Fruit fly (Drosophila melanogaster) whole organism, adult: ENCODE data around the gene Ugt316A1.

Experiments
- CG11617 ChIP-seq: fragments of 200-800 bp; sonication (Bioruptor generic); optimal IDR thresholded peaks from 2 replicates; lab custom pipeline; 2017; ENCODE audit warnings: mild to moderate bottlenecking, missing biosample characterization, missing genetic modification reagents, missing genetic modification characterization
- CG12768 ChIP-seq: fragments of 200-800 bp; sonication (Bioruptor generic); optimal IDR thresholded peaks from 2 replicates; lab custom pipeline; 2017; ENCODE audit warnings: missing biosample characterization, missing genetic modification characterization, mild to moderate bottlenecking, moderate library complexity, missing genetic modification reagents
- CG14711 ChIP-seq: fragments of 200-800 bp; sonication (Bioruptor generic); optimal IDR thresholded peaks from 2 replicates; lab custom pipeline; 2018; ENCODE audit warnings: missing biosample characterization, mild to moderate bottlenecking, missing genetic modification characterization, moderate library complexity
- CG1620 ChIP-seq: fragments of 200-800 bp; sonication (Bioruptor generic); optimal IDR thresholded peaks from 2 replicates; lab custom pipeline; 2016; ENCODE audit warnings: missing biosample characterization, missing genetic modification characterization
- CG33017 ChIP-seq: fragments of 200-800 bp; sonication (Bioruptor generic); optimal IDR thresholded peaks from 2 replicates; lab custom pipeline; 2018; ENCODE audit warnings: missing biosample characterization, mild to moderate bottlenecking, missing genetic modification characterization, moderate library complexity
- CG5204 ChIP-seq: fragments of 200-800 bp; sonication (Bioruptor generic); optimal IDR thresholded peaks from 2 replicates; lab custom pipeline; 2016; ENCODE audit warnings: missing biosample characterization, missing genetic modification characterization
- CG7045 ChIP-seq: fragments of 200-800 bp; sonication (Bioruptor generic); optimal IDR thresholded peaks from 2 replicates; lab custom pipeline; 2017; ENCODE audit warnings: missing biosample characterization, mild to moderate bottlenecking, missing genetic modification characterization
- CG7101 ChIP-seq: fragments of 200-800 bp; sonication (Bioruptor generic); optimal IDR thresholded peaks from 2 replicates; lab custom pipeline; 2018; ENCODE audit warnings: missing biosample characterization, mild to moderate bottlenecking, missing genetic modification characterization, moderate library complexity
- Clk ChIP-seq: fragments of 200-800 bp; sonication (Bioruptor generic); optimal IDR thresholded peaks from 2 replicates; lab custom pipeline; 2017; ENCODE audit warnings: missing biosample characterization, missing genetic modification characterization
- Crg-1 ChIP-seq: fragments of 200-800 bp; sonication (Bioruptor generic); optimal IDR thresholded peaks from 2 replicates; lab custom pipeline; 2016; ENCODE audit warnings: missing biosample characterization, missing genetic modification characterization
- Hr96 ChIP-seq: fragments of 200-800 bp; sonication (Bioruptor generic); optimal IDR thresholded peaks from 2 replicates; lab custom pipeline; 2016; ENCODE audit warnings: missing biosample characterization, missing genetic modification characterization
- Mnt ChIP-seq: fragments of 200-800 bp; sonication (Bioruptor generic); optimal IDR thresholded peaks from 2 replicates; lab custom pipeline; 2016; ENCODE audit warnings: missing biosample characterization, mild to moderate bottlenecking, missing genetic modification characterization
- bab1 ChIP-seq: fragments of 200-800 bp; sonication (Bioruptor generic); optimal IDR thresholded peaks from 3 replicates; lab custom pipeline; 2019; ENCODE audit warnings: missing biosample characterization, mild to moderate bottlenecking, missing genetic modification characterization, moderate library complexity
- cic ChIP-seq: fragments of 200-800 bp; sonication (Bioruptor generic); optimal IDR thresholded peaks from 2 replicates; lab custom pipeline; 2017; ENCODE audit warnings: missing biosample characterization, mild to moderate bottlenecking, missing genetic modification characterization, moderate library complexity
- cnc ChIP-seq, 2 experiments: fragments of >200 bp; optimal IDR thresholded peaks; 2 replicates each; lab custom pipeline; 2017
- kay ChIP-seq: fragments of 200-800 bp; sonication (Bioruptor generic); peaks from one replicate; lab custom pipeline; 2016; ENCODE audit warnings: missing biosample characterization, missing genetic modification characterization, borderline replicate concordance
- ovo ChIP-seq: fragments of 200-800 bp; sonication (Bioruptor generic); optimal IDR thresholded peaks from 2 replicates; lab custom pipeline; 2016; ENCODE audit warnings: missing biosample characterization, missing genetic modification characterization
- pad ChIP-seq: fragments of 200-800 bp; sonication (Bioruptor generic); optimal IDR thresholded peaks from 3 replicates; lab custom pipeline; 2017; ENCODE audit warnings: missing biosample characterization, missing genetic modification characterization, mild to moderate bottlenecking, moderate library complexity, missing genetic modification reagents
- tj ChIP-seq: fragments of 200-800 bp; sonication (Bioruptor generic); optimal IDR thresholded peaks from 3 replicates; lab custom pipeline; 2017; ENCODE audit warnings: missing biosample characterization, mild to moderate bottlenecking, missing genetic modification characterization, moderate library complexity
- toe ChIP-seq: fragments of 200-800 bp; sonication (Bioruptor generic); optimal IDR thresholded peaks from 2 replicates; lab custom pipeline; 2016; ENCODE audit warnings: missing biosample characterization, missing genetic modification characterization

Ugt316A1 gene

DNA sequence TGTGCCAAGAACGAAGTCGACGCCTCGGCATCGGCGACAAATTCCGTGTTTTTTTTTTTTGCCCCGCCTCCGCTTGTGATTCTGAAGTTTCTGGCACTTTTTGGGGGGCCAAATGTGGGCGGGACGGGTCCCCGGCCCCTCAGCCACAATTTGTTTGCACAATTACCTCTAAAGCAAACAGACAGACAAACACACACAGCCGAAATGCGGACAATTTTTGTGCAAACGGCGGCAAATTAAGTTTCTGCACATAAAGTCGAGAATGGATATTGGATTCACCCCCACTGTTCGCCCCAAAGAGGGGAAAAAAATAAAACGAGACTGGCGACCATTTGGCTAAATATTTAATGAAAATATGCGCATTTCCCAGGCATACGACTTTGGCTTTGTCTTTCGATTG is 42.1 kb downstream of the Ugt316A1 start:
- TF ChIP-seq tj (GFP tag; lab: Kevin White, UChicago) (peak; percentile 78), pad (GFP tag; lab: Kevin White, UChicago) (no peak)

DNA sequence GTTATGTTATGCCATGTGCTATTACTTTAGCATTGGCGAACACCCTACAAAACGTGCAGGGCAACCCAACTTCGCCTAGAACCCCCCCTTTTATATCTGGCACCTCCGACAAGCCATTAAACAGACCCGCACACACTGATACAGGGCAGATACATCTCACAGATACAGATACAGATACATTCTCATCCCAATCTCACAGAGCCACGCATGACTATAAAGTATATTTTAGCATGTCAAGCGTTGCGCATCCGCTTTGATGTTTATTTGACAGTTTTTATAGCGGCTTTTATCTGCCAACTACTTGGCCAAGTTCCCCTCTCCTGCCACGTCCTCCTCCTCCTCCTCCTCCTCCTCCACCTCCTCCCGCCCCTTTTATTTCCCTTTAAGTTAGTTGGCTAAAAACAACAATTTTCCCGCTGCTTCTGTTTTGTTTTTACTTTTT is 43.3 kb downstream of the Ugt316A1 start:
- no peak for TF ChIP-seq kay (GFP tag; lab: Kevin White, UChicago)
- TF ChIP-seq cnc (optimal IDR thresholded peaks at IDR 0.05; lab: Kevin White, UChicago), result no peak
- TF ChIP-seq Clk, result no peak
- TF ChIP-seq bab1, result no peak
- TF ChIP-seq CG7101 (tag; lab: Kevin White, UChicago), result no peak
- TF ChIP-seq CG12768, result no peak
- no peak for TF ChIP-seq Crg-1
- no peak for TF ChIP-seq ovo
- no peak for TF ChIP-seq CG7045 (GFP tag; lab: Kevin White, UChicago)
- TF ChIP-seq pad (GFP tag; lab: Kevin White, UChicago), result no peak
- TF ChIP-seq CG33017 (tag; lab: Kevin White, UChicago), result no peak
- TF ChIP-seq toe (GFP tag; lab: Kevin White, UChicago), result no peak
- no peak for TF ChIP-seq Mnt
- TF ChIP-seq CG5204 (GFP tag; lab: Kevin White, UChicago), result no peak

DNA sequence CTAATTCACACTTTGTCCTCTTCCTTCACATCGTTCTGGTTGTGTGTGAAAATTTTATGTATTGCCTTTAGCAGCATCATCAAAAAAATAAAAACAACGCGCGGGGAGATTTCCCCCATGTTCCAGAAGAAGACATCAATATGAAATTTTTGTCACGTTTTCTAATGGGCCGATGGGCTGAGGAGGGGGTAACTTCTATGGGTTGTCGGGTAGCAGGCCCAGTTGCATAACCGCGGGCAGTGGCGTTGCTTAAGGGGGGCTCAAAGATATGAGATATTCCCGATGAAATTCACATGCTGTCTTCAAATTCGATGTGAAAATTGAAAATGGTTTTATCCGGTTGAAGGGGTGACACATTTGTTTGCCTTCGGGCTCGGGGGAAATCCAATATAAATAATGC is 44.2 kb downstream of the Ugt316A1 start:
- TF ChIP-seq CG11617 (GFP tag; lab: Kevin White, UChicago) (no peak), cnc (optimal IDR thresholded peaks at IDR 0.05; lab: Kevin White, UChicago) (no peak), tj (GFP tag; lab: Kevin White, UChicago) (peak; percentile 12), pad (GFP tag; lab: Kevin White, UChicago) (no peak), kay (GFP tag; lab: Kevin White, UChicago) (no peak)

DNA sequence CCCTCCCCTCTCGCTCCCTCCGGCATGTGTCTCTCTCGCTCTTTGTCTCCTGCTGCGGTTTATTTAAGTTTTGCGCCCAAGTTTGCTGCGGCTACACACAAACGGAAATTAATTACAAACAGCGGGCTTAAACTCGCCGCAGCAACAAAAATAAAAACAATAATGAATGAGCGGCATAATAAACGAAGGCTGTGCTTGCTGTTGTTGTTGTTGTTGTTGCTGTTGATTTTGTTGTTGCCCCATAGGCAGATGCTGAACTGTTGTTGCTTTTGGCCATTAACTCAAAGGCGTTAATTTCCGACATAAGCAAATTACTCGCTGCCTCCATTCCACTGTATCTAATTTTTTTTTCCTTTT is 45.8 kb downstream of the Ugt316A1 start:
- TF ChIP-seq cic (GFP tag; lab: Kevin White, UChicago) (no peak), CG33017 (tag; lab: Kevin White, UChicago) (no peak), CG1620 (GFP tag; lab: Kevin White, UChicago) (no peak), CG14711 (tag; lab: Kevin White, UChicago) (no peak), bab1 (no peak), toe (GFP tag; lab: Kevin White, UChicago) (no peak), kay (GFP tag; lab: Kevin White, UChicago) (no peak), Mnt (no peak), Clk (no peak), CG5204 (GFP tag; lab: Kevin White, UChicago) (no peak), Hr96 (GFP tag; lab: Kevin White, UChicago) (no peak), Crg-1 (no peak), CG12768 (no peak), ovo (no peak), cnc (optimal IDR thresholded peaks at IDR 0.05; lab: Kevin White, UChicago) (no peak)

DNA sequence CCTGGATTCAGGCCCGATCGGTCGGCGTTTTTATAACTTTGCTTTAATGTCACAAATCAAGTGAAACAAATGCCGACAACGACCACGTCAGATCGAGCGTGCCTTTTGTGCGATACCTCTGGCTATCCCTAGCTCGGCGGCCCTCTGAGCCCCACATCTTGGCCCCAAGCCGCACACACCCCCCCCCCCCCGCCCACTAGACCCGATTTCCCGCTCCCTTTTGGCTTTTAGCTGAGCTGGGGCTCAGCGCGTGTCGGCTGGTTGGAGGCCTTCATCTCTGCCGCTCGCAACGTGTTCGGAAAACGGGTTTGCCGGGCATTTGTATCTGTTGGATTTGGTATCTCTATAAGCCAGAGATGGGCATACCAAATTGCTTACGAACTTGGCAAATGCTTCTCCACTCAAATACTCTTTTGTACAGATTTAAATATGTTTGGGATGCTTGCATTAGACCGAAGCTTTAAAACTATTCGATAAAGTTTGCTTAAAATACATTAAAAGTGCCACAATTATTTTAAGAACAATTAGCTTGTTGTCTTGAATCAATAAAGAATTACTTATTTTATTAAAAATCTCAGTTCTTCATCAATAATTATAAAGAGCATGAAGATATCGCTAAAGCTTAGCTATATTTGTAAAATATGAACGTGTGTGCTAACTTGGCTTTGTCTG is 46.3 kb downstream of the Ugt316A1 start:
- TF ChIP-seq Hr96 (GFP tag; lab: Kevin White, UChicago) (no peak), pad (GFP tag; lab: Kevin White, UChicago) (no peak), bab1 (no peak), tj (GFP tag; lab: Kevin White, UChicago) (no peak), CG5204 (GFP tag; lab: Kevin White, UChicago) (no peak), Mnt (no peak), Crg-1 (no peak), toe (GFP tag; lab: Kevin White, UChicago) (no peak), CG12768 (no peak), Clk (no peak), cic (GFP tag; lab: Kevin White, UChicago) (no peak), CG11617 (GFP tag; lab: Kevin White, UChicago) (no peak), CG7101 (tag; lab: Kevin White, UChicago) (no peak), CG1620 (GFP tag; lab: Kevin White, UChicago) (no peak), CG7045 (GFP tag; lab: Kevin White, UChicago) (no peak), cnc (optimal IDR thresholded peaks at IDR 0.05; lab: Kevin White, UChicago) (no peak), kay (GFP tag; lab: Kevin White, UChicago) (no peak)

DNA sequence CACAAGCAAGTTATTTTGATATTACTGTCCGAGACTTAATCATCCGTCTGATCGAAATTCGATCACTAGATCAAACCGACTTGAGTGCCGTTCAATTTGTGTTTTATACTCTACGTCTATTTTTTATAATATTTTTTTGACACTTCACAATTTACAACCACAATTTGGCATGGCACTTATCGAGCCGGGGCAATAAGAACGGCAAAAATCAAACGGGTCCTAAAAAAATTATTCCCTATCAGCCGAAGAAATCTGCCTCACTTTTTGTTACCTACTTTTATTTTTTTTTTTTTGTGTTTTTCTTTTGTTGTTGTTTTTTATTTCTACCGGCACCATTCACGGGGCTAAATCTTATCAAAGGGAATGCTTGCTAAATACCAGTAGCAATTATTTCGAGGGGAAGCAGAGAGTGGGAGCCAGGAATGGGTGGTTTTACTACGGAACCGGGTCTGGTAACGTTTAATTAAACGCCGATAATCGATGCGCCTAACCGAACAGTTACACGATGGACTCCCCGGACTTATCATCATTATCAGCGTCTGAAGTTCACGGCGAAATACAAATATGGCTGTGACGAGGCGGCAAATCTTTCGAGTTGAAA is 47.1 kb downstream of the Ugt316A1 start:
- no peak for TF ChIP-seq Crg-1
- no peak for TF ChIP-seq CG11617 (GFP tag; lab: Kevin White, UChicago)
- TF ChIP-seq ovo, result no peak
- TF ChIP-seq toe (GFP tag; lab: Kevin White, UChicago), result no peak
- TF ChIP-seq CG12768, result peak; percentile 49
- TF ChIP-seq CG5204 (GFP tag; lab: Kevin White, UChicago), result no peak
- peak; percentile 23 for TF ChIP-seq CG7045 (GFP tag; lab: Kevin White, UChicago)
- TF ChIP-seq CG33017 (tag; lab: Kevin White, UChicago), result no peak
- TF ChIP-seq pad (GFP tag; lab: Kevin White, UChicago), result no peak
- TF ChIP-seq CG14711 (tag; lab: Kevin White, UChicago), result no peak
- no peak for TF ChIP-seq tj (GFP tag; lab: Kevin White, UChicago)
- TF ChIP-seq Clk, result no peak
- TF ChIP-seq bab1, result no peak
- TF ChIP-seq Hr96 (GFP tag; lab: Kevin White, UChicago), result peak; percentile 33
- peak; percentile 17 for TF ChIP-seq Mnt
- no peak for TF ChIP-seq cnc (optimal IDR thresholded peaks at IDR 0.05; lab: Kevin White, UChicago)
- TF ChIP-seq cic (GFP tag; lab: Kevin White, UChicago), result peak; percentile 97
- TF ChIP-seq CG7101 (tag; lab: Kevin White, UChicago), result no peak
- peak; percentile 93 for TF ChIP-seq kay (GFP tag; lab: Kevin White, UChicago)
- no peak for TF ChIP-seq CG1620 (GFP tag; lab: Kevin White, UChicago)
